Fruit fly (Drosophila melanogaster): ENCODE results near the gene cdm.

The cdm gene

DNA sequence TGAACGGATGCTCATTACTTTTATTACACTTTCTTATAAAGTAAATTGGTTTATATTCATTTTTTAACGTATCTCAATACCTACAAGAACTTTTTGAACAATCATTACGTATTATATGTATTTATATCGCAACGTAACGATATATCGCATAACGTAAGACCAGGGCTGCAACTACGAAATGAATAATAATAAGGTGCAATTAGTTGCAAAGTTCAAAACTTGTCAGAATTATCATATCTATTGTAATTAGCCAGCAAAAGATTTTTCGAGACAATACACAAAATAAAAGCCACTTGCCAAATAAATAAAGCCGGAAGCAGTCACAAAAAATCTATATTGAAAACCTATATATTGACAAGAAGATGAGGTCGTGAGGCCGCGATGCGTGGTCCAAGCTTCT lies 32.0 kb upstream of the cdm start (continued):
- TF ChIP-seq stwl (tag; optimal IDR thresholded peaks at IDR 0.05) (peak; percentile 67), Scr (GFP tag; IDR thresholded peaks at IDR 0.05; ENCODE audit: partially characterized antibody) (peak; percentile 79), Ada2b (GFP tag; IDR thresholded peaks at IDR 0.05) (peak; percentile 47; the same call in 1 of the 2 replicates), nmo (GFP tag; optimal IDR thresholded peaks at IDR 0.05) (peak; percentile 4), CG15073 (GFP tag; optimal IDR thresholded peaks at IDR 0.05) (no peak), dmrt99B (tag; optimal IDR thresholded peaks at IDR 0.05) (no peak), CG3838 (GFP tag; optimal IDR thresholded peaks at IDR 0.05) (no peak), crol (GFP tag; IDR thresholded peaks at IDR 0.05) (no peak), bab2 (GFP tag; optimal IDR thresholded peaks at IDR 0.05) (peak; percentile 38), Rfx (GFP tag; IDR thresholded peaks at IDR 0.05) (peak; percentile 54), ash1 (GFP tag; optimal IDR thresholded peaks at IDR 0.05) (no peak), CG12942 (GFP tag; optimal IDR thresholded peaks at IDR 0.05) (peak; percentile 6), NfI (GFP tag; optimal IDR thresholded peaks at IDR 0.05) (peak; percentile 13), CG6791 (GFP tag; IDR thresholded peaks at IDR 0.05; ENCODE audit: partially characterized antibody) (peak; percentile 67), CG6689 (GFP tag; IDR thresholded peaks at IDR 0.05) (peak; percentile 87), lola (GFP tag; optimal IDR thresholded peaks at IDR 0.05) (no peak), zen2 (GFP tag; IDR thresholded peaks at IDR 0.05; ENCODE audit: partially characterized antibody) (peak; percentile 88), Mad (GFP tag; optimal IDR thresholded peaks at IDR 0.05) (peak; percentile 3), crc (GFP tag; optimal IDR thresholded peaks at IDR 0.05) (peak; percentile 29), Atf-2 (GFP tag; optimal IDR thresholded peaks at IDR 0.05) (peak; percentile 40), HLH4C (GFP tag; IDR thresholded peaks at IDR 0.05; ENCODE audit: partially characterized antibody) (peak; percentile 51; the same call in 2 of the 3 replicates), sna (GFP tag; IDR thresholded peaks at IDR 0.05; ENCODE audit: partially characterized antibody) (peak; percentile 86), Dip3 (GFP tag; optimal IDR thresholded peaks at IDR 0.05) (peak; percentile 40), bcd (GFP tag; optimal IDR thresholded peaks at IDR 0.05) (peak; percentile 20), jing (GFP tag; optimal IDR thresholded peaks at IDR 0.05) (no peak), CG18476 (GFP tag; optimal IDR thresholded peaks at IDR 0.05) (no peak), lmd (GFP tag; IDR thresholded peaks at IDR 0.05) (peak; percentile 25; the same call in 1 of the 2 replicates), dysf (GFP tag; IDR thresholded peaks at IDR 0.05) (no peak), Bdp1 (GFP tag; optimal IDR thresholded peaks at IDR 0.05) (no peak), PHDP (tag; optimal IDR thresholded peaks at IDR 0.05) (no peak), Max (GFP tag; optimal IDR thresholded peaks at IDR 0.05) (no peak), CG16863 (GFP tag; optimal IDR thresholded peaks at IDR 0.05) (peak; percentile 12), CG13775 (GFP tag; optimal IDR thresholded peaks at IDR 0.05) (peak; percentile 31), knrl (GFP tag; IDR thresholded peaks at IDR 0.05; ENCODE audit: partially characterized antibody) (peak; percentile 72; the same call in 2 of the 3 replicates), CG17359 (tag; optimal IDR thresholded peaks at IDR 0.05) (peak; percentile 19), Hmr (GFP tag; optimal IDR thresholded peaks at IDR 0.05) (peak; percentile 43), gem (tag; optimal IDR thresholded peaks at IDR 0.05) (no peak), ems (GFP tag; optimal IDR thresholded peaks at IDR 0.05) (peak; percentile 15), CG12659 (GFP tag; optimal IDR thresholded peaks at IDR 0.05) (peak; percentile 39), CG4328 (GFP tag; optimal IDR thresholded peaks at IDR 0.05) (no peak), CG10654 (GFP tag; optimal IDR thresholded peaks at IDR 0.05) (peak; percentile 9), sr (GFP tag; IDR thresholded peaks at IDR 0.05) (no peak), CG12391 (tag; optimal IDR thresholded peaks at IDR 0.05) (peak; percentile 41), pum (GFP tag; optimal IDR thresholded peaks at IDR 0.05) (peak; percentile 24), trem (tag; optimal IDR thresholded peaks at IDR 0.05) (peak; percentile 20), CG7963 (GFP tag; IDR thresholded peaks at IDR 0.05; ENCODE audit: partially characterized antibody) (no peak), Doc3 (GFP tag; IDR thresholded peaks at IDR 0.05; ENCODE audit: partially characterized antibody) (peak; percentile 88), CG9932 (GFP tag; IDR thresholded peaks at IDR 0.05) (peak; percentile 65), CG4424 (GFP tag; optimal IDR thresholded peaks at IDR 0.05) (peak; percentile 37), fd96Cb (tag; optimal IDR thresholded peaks at IDR 0.05) (peak; percentile 3)
